Worm (Caenorhabditis elegans): ENCODE measurements around the gene str-109.

str-109 gene

DNA sequence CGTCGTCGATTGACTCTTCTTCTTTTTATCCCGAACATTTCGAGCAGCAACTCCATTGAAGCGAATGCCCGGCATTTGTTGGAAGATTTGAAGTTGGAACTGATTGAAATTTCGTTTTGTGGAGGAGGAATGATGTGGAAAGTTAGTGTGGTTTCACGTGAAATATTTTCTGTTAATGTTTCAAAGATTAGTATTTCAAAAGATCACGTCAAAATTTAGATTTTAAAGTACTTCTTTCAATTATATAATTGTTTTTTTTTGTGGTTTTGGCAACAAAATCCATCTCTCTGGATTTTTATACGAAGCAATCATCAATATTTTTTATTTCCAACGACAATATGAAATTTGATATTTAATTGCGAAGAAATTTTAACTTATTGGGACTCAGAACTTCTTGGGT, 25.0 kb downstream of the str-109 start, which contains the start of gene F44G3.7:
TSS of gene F44G3.7 (minus strand) at position 101 of the 400 bp plus-strand sequence.
- TF ChIP-seq ztf-28 (GFP tag; IDR thresholded peaks at IDR 0.05) (no peak), ets-4 (GFP tag; optimal IDR thresholded peaks at IDR 0.05) (no peak), Y67H2A.10 (GFP tag; conservative IDR thresholded peaks at IDR 0.05) (no peak), dpff-1 (tag; optimal IDR thresholded peaks at IDR 0.05) (no peak), hlh-26 (GFP tag; conservative IDR thresholded peaks at IDR 0.05) (no peak), egl-18 (GFP tag; IDR thresholded peaks at IDR 0.05) (no peak), attf-6 (GFP tag; IDR thresholded peaks at IDR 0.05) (no peak), Y56A3A.18 (GFP tag; IDR thresholded peaks at IDR 0.05) (no peak), rcor-1 (GFP tag; IDR thresholded peaks at IDR 0.05) (no peak), let-526 (GFP tag; IDR thresholded peaks at IDR 0.05) (no peak), F37B4.10 (GFP tag; IDR thresholded peaks at IDR 0.05) (no peak)

DNA sequence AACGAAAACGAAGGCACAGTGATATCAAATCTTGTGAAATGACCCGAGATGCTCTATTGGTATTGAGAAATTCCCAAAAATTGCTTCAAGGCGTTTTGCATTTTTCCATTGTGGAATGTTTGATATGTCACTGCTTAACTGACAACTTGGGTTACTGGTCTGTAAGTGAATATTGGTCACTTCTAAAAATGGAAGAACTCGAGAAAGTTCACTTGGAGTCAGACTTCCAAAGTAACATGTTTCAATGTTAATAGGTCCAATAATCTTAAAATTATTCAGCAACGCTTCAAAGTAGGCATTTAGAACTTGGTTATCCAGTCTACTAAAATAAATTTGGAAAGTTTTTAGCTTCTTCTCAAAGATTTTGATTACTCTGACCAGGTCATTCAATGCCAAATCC, 29.3 kb downstream of the str-109 start, which contains the start of gene fbxa-144:
TSS of gene fbxa-144 (minus strand) at position 101 of the 400 bp plus-strand sequence.
- TF ChIP-seq unc-62 (GFP tag; optimal IDR thresholded peaks at IDR 0.05) (no peak), let-526 (GFP tag; IDR thresholded peaks at IDR 0.05) (no peak), die-1 (tag; optimal IDR thresholded peaks at IDR 0.05) (no peak), ztf-26 (tag; optimal IDR thresholded peaks at IDR 0.05) (no peak), D2030.7 (GFP tag; IDR thresholded peaks at IDR 0.05) (no peak), zim-3 (tag; optimal IDR thresholded peaks at IDR 0.05) (no peak), F52B5.7 (tag; optimal IDR thresholded peaks at IDR 0.05) (no peak), egrh-3 (GFP tag; IDR thresholded peaks at IDR 0.05) (no peak), madf-8 (GFP tag; conservative IDR thresholded peaks at IDR 0.05) (no peak), madf-10 (tag; optimal IDR thresholded peaks at IDR 0.05) (no peak), F57A8.1 (GFP tag; optimal IDR thresholded peaks at IDR 0.05) (no peak), ztf-25 (GFP tag; IDR thresholded peaks at IDR 0.05) (no peak), ztf-3 (GFP tag; optimal IDR thresholded peaks at IDR 0.05) (no peak), mxl-1 (tag; optimal IDR thresholded peaks at IDR 0.05) (no peak), Y79H2A.3 (GFP tag; conservative IDR thresholded peaks at IDR 0.05) (no peak), attf-6 (GFP tag; IDR thresholded peaks at IDR 0.05) (no peak), zfh-2 (GFP tag; conservative IDR thresholded peaks at IDR 0.05) (no peak)

DNA sequence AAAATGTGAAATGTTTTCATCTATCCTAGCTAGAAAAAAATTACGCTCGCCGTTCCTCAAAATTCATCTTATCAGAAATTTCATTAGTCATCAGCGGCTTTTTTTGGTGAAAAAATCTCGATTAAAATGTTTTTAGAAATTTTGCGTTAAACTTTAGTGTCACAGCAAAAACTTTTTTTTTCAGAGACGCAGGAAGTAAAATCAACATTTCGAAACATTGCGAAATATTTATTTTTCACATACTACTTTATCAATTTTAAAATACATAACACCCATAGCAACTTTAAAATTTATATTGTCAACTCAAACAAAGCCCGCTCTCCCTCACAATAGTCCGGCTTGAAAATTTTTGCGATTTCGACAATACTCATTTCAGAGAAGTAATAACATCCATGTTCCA, 29.8 kb downstream of the str-109 start:
- TF ChIP-seq F57A8.1 (GFP tag; optimal IDR thresholded peaks at IDR 0.05) (no peak), Y53F4B.3 (GFP tag; IDR thresholded peaks at IDR 0.05) (no peak), madf-8 (GFP tag; conservative IDR thresholded peaks at IDR 0.05) (no peak), ztf-3 (GFP tag; optimal IDR thresholded peaks at IDR 0.05) (no peak), cebp-1 (GFP tag; IDR thresholded peaks at IDR 0.05) (peak; percentile 76; the same call in 1 of the 2 replicates), cebp-1 (tag; optimal IDR thresholded peaks at IDR 0.05) (peak; percentile 95), ceh-79 (tag; optimal IDR thresholded peaks at IDR 0.05) (no peak)

DNA sequence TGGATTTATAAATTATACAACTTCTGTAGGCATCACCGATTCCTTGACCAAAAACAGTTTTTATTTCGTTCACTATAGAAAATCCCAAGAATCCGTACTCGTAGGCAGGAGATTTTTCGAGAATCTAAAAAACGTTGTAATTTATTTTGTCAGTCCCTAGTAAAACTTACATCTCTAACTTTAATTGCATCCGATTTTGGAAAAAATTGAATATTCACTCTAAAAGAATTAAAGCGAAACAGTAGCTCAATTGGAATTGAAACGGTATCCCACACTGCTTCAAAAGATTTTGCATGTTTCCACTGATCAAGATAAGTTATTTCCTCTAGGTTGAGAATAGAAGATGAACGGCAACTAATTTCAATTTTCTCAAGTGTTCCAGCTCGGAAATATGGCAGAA, 30.8 kb downstream of the str-109 start, which contains the start of gene fbxa-142:
TSS of gene fbxa-142 (minus strand) at position 101 of the 400 bp plus-strand sequence.
- TF ChIP-seq Y79H2A.3 (GFP tag; conservative IDR thresholded peaks at IDR 0.05) = no peak
- TF ChIP-seq ama-1 (optimal IDR thresholded peaks at IDR 0.05) = no peak
- no peak for TF ChIP-seq ama-1 (GFP tag; optimal IDR thresholded peaks at IDR 0.05)
- TF ChIP-seq egl-44 (GFP tag; IDR thresholded peaks at IDR 0.05) = no peak
- TF ChIP-seq hlh-26 (GFP tag; conservative IDR thresholded peaks at IDR 0.05) = no peak
- TF ChIP-seq atf-7 (tag; optimal IDR thresholded peaks at IDR 0.05) = no peak

DNA sequence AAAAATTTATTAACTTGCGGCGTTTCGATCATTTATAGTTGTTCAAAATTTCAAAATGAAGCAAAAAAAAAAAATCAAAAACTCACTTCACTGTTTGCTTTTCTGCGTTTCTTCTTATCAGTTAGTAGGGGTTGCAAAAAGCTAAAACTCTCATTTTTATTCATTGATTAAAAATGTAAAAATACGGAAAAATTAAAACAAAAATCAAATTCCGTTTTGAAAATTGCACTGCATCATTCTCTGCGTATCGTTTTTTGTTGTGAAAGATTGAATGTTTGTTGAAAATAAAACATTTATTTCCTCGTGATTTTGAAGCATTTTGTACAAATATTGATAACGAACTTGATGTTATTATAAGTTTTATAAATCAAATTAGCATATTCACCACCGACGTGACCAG, 32.9 kb downstream of the str-109 start:
- TF ChIP-seq athp-1 (tag; optimal IDR thresholded peaks at IDR 0.05) = no peak
- no peak for TF ChIP-seq ztf-18 (tag; optimal IDR thresholded peaks at IDR 0.05)
- TF ChIP-seq nhr-80 (tag; optimal IDR thresholded peaks at IDR 0.05) = peak; percentile 31
- no peak for TF ChIP-seq fkh-3 (tag; optimal IDR thresholded peaks at IDR 0.05)
- no peak for TF ChIP-seq T26A5.8 (tag; optimal IDR thresholded peaks at IDR 0.05)
- TF ChIP-seq cebp-1 (GFP tag; IDR thresholded peaks at IDR 0.05) = no peak
- TF ChIP-seq cebp-1 (tag; optimal IDR thresholded peaks at IDR 0.05) = peak; percentile 29
- TF ChIP-seq F37B4.10 (GFP tag; IDR thresholded peaks at IDR 0.05) = no peak
- no peak for TF ChIP-seq hrde-1 (tag; optimal IDR thresholded peaks at IDR 0.05; ENCODE audit: borderline replicate concordance)
- no peak for TF ChIP-seq let-607 (tag; optimal IDR thresholded peaks at IDR 0.05)
- no peak for TF ChIP-seq chd-7 (tag; optimal IDR thresholded peaks at IDR 0.05)
